Worm (Caenorhabditis elegans): Measurements from ENCODE around the gene R155.3.

Gene R155.3

ce11 chrIII:1976642-1977041 lies at the start of gene R155.3:
Gene R155.3 (minus strand): TSS chrIII:1976742.
- no peak for TF ChIP-seq flh-1 (GFP tag; optimal IDR thresholded peaks at IDR 0.05)
- no peak for TF ChIP-seq M03D4.4 (tag; optimal IDR thresholded peaks at IDR 0.05)
- TF ChIP-seq tbx-8 (GFP tag; optimal IDR thresholded peaks at IDR 0.05): no peak
- no peak for TF ChIP-seq sem-2 (GFP tag; optimal IDR thresholded peaks at IDR 0.05)
- no peak for TF ChIP-seq lsy-2 (tag; optimal IDR thresholded peaks at IDR 0.05)
- TF ChIP-seq nhr-76 (tag; optimal IDR thresholded peaks at IDR 0.05): no peak
- TF ChIP-seq lin-13 (tag; optimal IDR thresholded peaks at IDR 0.05): no peak
- no peak for TF ChIP-seq zip-8 (tag; optimal IDR thresholded peaks at IDR 0.05)
- TF ChIP-seq cnd-1 (tag; optimal IDR thresholded peaks at IDR 0.05): no peak
- no peak for TF ChIP-seq ham-2 (GFP tag; optimal IDR thresholded peaks at IDR 0.05)

ce11 chrIII:2021495-2021894 lies 45.0 kb upstream of the R155.3 start, which contains the start of gene ckr-2:
Gene ckr-2 (minus strand): TSS chrIII:2021595.
- TF ChIP-seq cnd-1 (tag; optimal IDR thresholded peaks at IDR 0.05): no peak
- no peak for TF ChIP-seq mls-2 (tag; optimal IDR thresholded peaks at IDR 0.05)
- no peak for TF ChIP-seq ceh-43 (GFP tag; optimal IDR thresholded peaks at IDR 0.05)
- TF ChIP-seq unc-120 (tag; optimal IDR thresholded peaks at IDR 0.05; ENCODE audit: poor library complexity, severe bottlenecking): no peak
- TF ChIP-seq zip-8 (tag; optimal IDR thresholded peaks at IDR 0.05): no peak
- TF ChIP-seq drap-1 (GFP tag; optimal IDR thresholded peaks at IDR 0.05): no peak
- no peak for TF ChIP-seq nhr-12 (tag; optimal IDR thresholded peaks at IDR 0.05)
- TF ChIP-seq lsy-2 (tag; optimal IDR thresholded peaks at IDR 0.05): no peak
- TF ChIP-seq blmp-1 (tag; optimal IDR thresholded peaks at IDR 0.05): no peak
- TF ChIP-seq nhr-2 (tag; optimal IDR thresholded peaks at IDR 0.05): no peak
- no peak for TF ChIP-seq ztf-11 (tag; optimal IDR thresholded peaks at IDR 0.05)
- no peak for TF ChIP-seq bed-3 (GFP tag; optimal IDR thresholded peaks at IDR 0.05)
- no peak for TF ChIP-seq flh-1 (GFP tag; optimal IDR thresholded peaks at IDR 0.05)
- no peak for TF ChIP-seq mep-1 (tag; optimal IDR thresholded peaks at IDR 0.05)
- no peak for TF ChIP-seq ces-1 (GFP tag; optimal IDR thresholded peaks at IDR 0.05)
- TF ChIP-seq hlh-1 (tag; optimal IDR thresholded peaks at IDR 0.05): no peak
- no peak for TF ChIP-seq unc-62 (GFP tag; optimal IDR thresholded peaks at IDR 0.05)
- no peak for TF ChIP-seq ceh-39 (tag; optimal IDR thresholded peaks at IDR 0.05)
- TF ChIP-seq ceh-83 (GFP tag; optimal IDR thresholded peaks at IDR 0.05): no peak

- TF ChIP-seq unc-62 (GFP tag; optimal IDR thresholded peaks at IDR 0.05) (no peak), nhr-12 (tag; optimal IDR thresholded peaks at IDR 0.05) (no peak), hlh-1 (tag; optimal IDR thresholded peaks at IDR 0.05) (no peak), ztf-11 (tag; optimal IDR thresholded peaks at IDR 0.05) (no peak), elt-1 (tag; optimal IDR thresholded peaks at IDR 0.05; ENCODE audit: borderline replicate concordance, insufficient read depth) (no peak), mls-2 (tag; optimal IDR thresholded peaks at IDR 0.05) (no peak), nhr-76 (tag; optimal IDR thresholded peaks at IDR 0.05) (no peak), ces-1 (GFP tag; optimal IDR thresholded peaks at IDR 0.05) (no peak), sptf-1 (tag; optimal IDR thresholded peaks at IDR 0.05) (no peak), nhr-237 (tag; optimal IDR thresholded peaks at IDR 0.05) (no peak), nhr-28 (tag; optimal IDR thresholded peaks at IDR 0.05) (no peak), cnd-1 (tag; optimal IDR thresholded peaks at IDR 0.05) (no peak)
These were observed 39.0 kb upstream of the R155.3 start for ce11 chrIII:2015494-2015893.

ce11 chrIII:2013156-2013854 lies 36.8 kb upstream of the R155.3 start:
- TF ChIP-seq flh-1 (GFP tag; optimal IDR thresholded peaks at IDR 0.05) (no peak), pha-4 (tag; optimal IDR thresholded peaks at IDR 0.05) (no peak)

ce11 chrIII:2012561-2012960 lies 36.0 kb upstream of the R155.3 start:
- TF ChIP-seq elt-1 (tag; optimal IDR thresholded peaks at IDR 0.05; ENCODE audit: borderline replicate concordance, insufficient read depth): no peak
- no peak for TF ChIP-seq M03D4.4 (tag; optimal IDR thresholded peaks at IDR 0.05)
- TF ChIP-seq pha-4 (tag; optimal IDR thresholded peaks at IDR 0.05): no peak
- no peak for TF ChIP-seq ceh-83 (GFP tag; optimal IDR thresholded peaks at IDR 0.05)
- no peak for TF ChIP-seq cnd-1 (tag; optimal IDR thresholded peaks at IDR 0.05)
- no peak for TF ChIP-seq bed-3 (GFP tag; optimal IDR thresholded peaks at IDR 0.05)
- TF ChIP-seq flh-1 (GFP tag; optimal IDR thresholded peaks at IDR 0.05): no peak
- no peak for TF ChIP-seq ztf-11 (tag; optimal IDR thresholded peaks at IDR 0.05)
- TF ChIP-seq nhr-76 (tag; optimal IDR thresholded peaks at IDR 0.05): no peak
- TF ChIP-seq ham-2 (GFP tag; optimal IDR thresholded peaks at IDR 0.05): no peak
- TF ChIP-seq drap-1 (GFP tag; optimal IDR thresholded peaks at IDR 0.05): no peak
- TF ChIP-seq zip-8 (tag; optimal IDR thresholded peaks at IDR 0.05): no peak
- TF ChIP-seq nhr-237 (tag; optimal IDR thresholded peaks at IDR 0.05): no peak
- no peak for TF ChIP-seq mep-1 (tag; optimal IDR thresholded peaks at IDR 0.05)
- TF ChIP-seq nhr-12 (tag; optimal IDR thresholded peaks at IDR 0.05): no peak
- TF ChIP-seq snpc-4 (tag; optimal IDR thresholded peaks at IDR 0.05): no peak
- no peak for TF ChIP-seq tbx-8 (GFP tag; optimal IDR thresholded peaks at IDR 0.05)
- no peak for TF ChIP-seq lsy-2 (tag; optimal IDR thresholded peaks at IDR 0.05)
